Worm (Caenorhabditis elegans): ENCODE data around the gene C05B5.2.

DNA sequence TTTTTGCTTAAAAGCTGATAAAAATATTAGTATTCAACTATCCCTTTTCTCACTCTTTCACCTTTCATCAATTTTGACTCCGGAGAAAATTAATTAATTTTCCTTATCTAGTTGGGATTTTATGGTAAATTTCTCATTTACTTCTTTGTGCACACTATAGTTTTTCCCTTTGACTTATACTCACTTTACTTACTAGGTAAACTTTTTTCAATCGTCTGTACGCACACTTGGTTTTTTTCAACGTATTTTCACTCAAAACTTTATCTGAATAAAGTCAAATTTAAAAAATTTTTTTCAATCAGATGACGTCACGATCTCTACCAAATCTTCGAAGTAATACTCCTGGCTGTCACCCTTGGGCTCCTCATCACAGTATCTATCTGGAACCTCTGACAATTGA is 11.8 kb upstream of the C05B5.2 start, which contains the start of gene C05B5.16:
- TF ChIP-seq jun-1 (tag; optimal IDR thresholded peaks at IDR 0.05): no peak
- no peak for TF ChIP-seq sea-2 (GFP tag; optimal IDR thresholded peaks at IDR 0.05)
- TF ChIP-seq pha-4 (tag; optimal IDR thresholded peaks at IDR 0.05): no peak
- no peak for TF ChIP-seq pqm-1 (tag; optimal IDR thresholded peaks at IDR 0.05)
- no peak for TF ChIP-seq nhr-77 (tag; optimal IDR thresholded peaks at IDR 0.05)
- no peak for TF ChIP-seq ceh-9 (tag; optimal IDR thresholded peaks at IDR 0.05)
- TF ChIP-seq fos-1 (tag; optimal IDR thresholded peaks at IDR 0.05): no peak
- no peak for TF ChIP-seq aly-2 (tag; optimal IDR thresholded peaks at IDR 0.05)
- TF ChIP-seq ZK546.5 (tag; optimal IDR thresholded peaks at IDR 0.05): no peak
- no peak for TF ChIP-seq nfya-1 (tag; optimal IDR thresholded peaks at IDR 0.05; ENCODE audit: insufficient read depth)
- no peak for TF ChIP-seq zag-1 (tag; optimal IDR thresholded peaks at IDR 0.05)
- TF ChIP-seq ama-1 (optimal IDR thresholded peaks at IDR 0.05): no peak
- TF ChIP-seq nhr-237 (tag; optimal IDR thresholded peaks at IDR 0.05): no peak

Measured in whole organism, L3 larva.